Worm (Caenorhabditis elegans) whole organism, mixed stage, embryonic: ENCODE results near the gene fbxa-32.

ENCODE experiments used
- ceh-83 ChIP-seq: fragments of 200-800 bp; sonication (Bioruptor generic); optimal IDR thresholded peaks from 2 replicates; lab custom pipeline; 2018; ENCODE audit warnings: mild to moderate bottlenecking, missing genetic modification characterization, missing compliant biosample characterization
- lin-32 ChIP-seq: fragments of 200-800 bp; sonication (Bioruptor generic); optimal IDR thresholded peaks from 2 replicates; lab custom pipeline; 2018; ENCODE audit warnings: mild to moderate bottlenecking, missing genetic modification characterization, missing compliant biosample characterization
- nhr-12 ChIP-seq: fragments of 150-350 bp; optimal IDR thresholded peaks from 2 replicates; lab custom pipeline; 2014; ENCODE audit warnings: missing biosample characterization, missing genetic modification characterization
- nhr-76 ChIP-seq: sonication (generic microtip); optimal IDR thresholded peaks from 2 replicates; lab custom pipeline; 2017; ENCODE audit warnings: missing biosample characterization, missing genetic modification characterization
- ztf-11 ChIP-seq: fragments of 150-350 bp; optimal IDR thresholded peaks from 2 replicates; lab custom pipeline; 2014; ENCODE audit warnings: missing biosample characterization, missing genetic modification characterization

DNA sequence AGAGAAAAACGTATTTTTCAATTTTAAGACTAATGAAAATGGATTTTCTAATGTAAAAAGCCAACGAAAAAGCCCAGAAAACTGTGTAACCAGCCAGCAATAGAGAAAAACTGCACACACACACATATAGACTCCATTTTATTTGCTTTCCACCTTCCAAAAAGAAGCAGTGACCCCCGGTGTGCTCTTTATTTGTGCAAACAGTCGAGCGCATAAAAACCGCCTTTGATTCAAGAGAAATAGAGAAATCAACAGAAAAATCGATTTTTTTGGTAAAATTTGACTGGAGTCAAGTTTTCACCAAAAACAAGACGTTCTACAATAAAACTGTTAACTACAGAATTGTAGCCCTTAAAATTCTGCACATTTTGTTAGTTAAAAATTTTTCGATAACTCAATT, 40.5 kb downstream of the fbxa-32 start:
- no peak for TF ChIP-seq ceh-83 (GFP tag; lab: Kevin White, UChicago)
- TF ChIP-seq nhr-12 (tag; lab: Kevin White, UChicago), result no peak
- no peak for TF ChIP-seq nhr-76 (tag; lab: Kevin White, UChicago)
- no peak for TF ChIP-seq ztf-11 (tag; lab: Kevin White, UChicago)
- no peak for TF ChIP-seq lin-32 (GFP tag; lab: Kevin White, UChicago)
